Fruit fly (Drosophila melanogaster): ENCODE measurements around the gene CG34434.

CG34434 gene

DNA sequence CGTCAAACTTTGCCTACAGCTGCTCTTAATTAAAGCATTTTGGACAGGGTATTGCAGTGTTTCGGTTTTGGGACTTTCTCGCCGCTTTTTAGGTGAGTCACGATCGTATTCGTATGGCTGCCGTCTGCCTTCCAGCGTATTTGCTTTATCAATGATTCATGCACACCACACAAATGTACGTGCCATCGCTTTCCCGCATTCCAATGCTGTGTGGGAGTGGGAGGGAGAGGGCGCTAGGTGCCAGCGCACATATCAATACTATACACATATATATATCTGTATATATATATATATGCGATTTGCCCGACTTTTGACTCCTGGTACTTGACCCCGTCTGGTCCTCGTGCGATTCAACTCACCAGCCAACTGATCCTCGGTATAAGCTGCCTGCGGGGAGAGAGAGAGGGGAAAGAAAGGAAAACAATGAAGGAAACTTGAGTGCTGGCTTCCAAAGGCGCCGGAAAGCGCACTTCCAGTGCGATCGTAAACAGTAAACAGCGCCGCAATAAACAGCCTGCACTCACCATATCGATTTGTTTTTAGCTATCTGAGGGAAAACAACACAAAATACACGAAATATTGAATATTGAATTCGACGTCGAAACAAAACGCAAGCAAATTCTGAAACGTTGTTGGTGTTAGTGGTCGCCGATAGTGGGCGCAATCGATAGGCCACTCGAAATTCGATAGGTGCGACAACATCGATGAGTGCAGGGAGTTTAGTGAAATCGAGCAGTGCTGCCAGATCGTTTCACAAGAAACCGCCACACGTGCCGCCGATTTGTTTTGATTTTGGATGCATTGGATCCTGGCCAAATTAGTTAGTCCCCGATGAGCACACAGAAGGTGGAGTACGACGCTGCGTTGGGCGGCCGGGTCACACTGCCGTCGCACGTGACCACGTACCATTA, 6.0 kb upstream of the CG34434 start, which contains the start of the genes Mlc-c and Pop1:
Gene Mlc-c (minus strand): TSS at position 647 of the 911 bp plus-strand sequence.
Gene Pop1 (plus strand): TSS at position 756 of the 911 bp plus-strand sequence.
- TF ChIP-seq CG12768 (GFP tag; optimal IDR thresholded peaks at IDR 0.05) (no peak), pad (GFP tag; optimal IDR thresholded peaks at IDR 0.05) (no peak), bab1 (GFP tag; optimal IDR thresholded peaks at IDR 0.05) (peak; percentile 25), kay (GFP tag; ENCODE audit: borderline replicate concordance) (peak; percentile 97), tj (GFP tag; optimal IDR thresholded peaks at IDR 0.05) (peak; percentile 64), CG7101 (tag; optimal IDR thresholded peaks at IDR 0.05) (no peak), Mnt (GFP tag; optimal IDR thresholded peaks at IDR 0.05) (peak; percentile 93), CG7045 (GFP tag; optimal IDR thresholded peaks at IDR 0.05) (no peak), cic (GFP tag; optimal IDR thresholded peaks at IDR 0.05) (peak; percentile 27), CG11617 (GFP tag; optimal IDR thresholded peaks at IDR 0.05) (peak; percentile 6)

DNA sequence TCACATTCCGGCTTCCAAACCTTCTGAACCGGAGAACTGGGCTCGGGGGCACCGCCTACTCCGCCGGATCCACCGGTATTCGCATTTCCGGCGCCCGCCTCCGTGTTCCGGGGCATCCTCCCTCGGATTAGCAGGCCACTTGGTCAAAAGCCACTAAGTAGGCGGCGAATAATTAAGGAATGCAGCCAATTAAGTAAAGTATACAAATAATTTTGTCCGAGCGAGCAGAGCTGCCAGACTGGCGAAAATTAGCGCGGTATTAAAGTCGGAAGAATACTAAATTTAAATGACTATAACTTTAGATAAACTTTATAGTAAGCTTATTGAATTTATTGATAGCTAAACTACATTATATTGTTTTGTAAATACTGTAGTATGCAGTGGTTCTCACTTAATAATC, 2.4 kb upstream of the CG34434 start, which contains the start of gene RhoGAP5A:
Gene RhoGAP5A (minus strand): TSS at position 245 of the 400 bp plus-strand sequence.
- TF ChIP-seq ovo (GFP tag; optimal IDR thresholded peaks at IDR 0.05), result no peak
- no peak for TF ChIP-seq tj (GFP tag; optimal IDR thresholded peaks at IDR 0.05)
- TF ChIP-seq Clk (GFP tag; optimal IDR thresholded peaks at IDR 0.05), result no peak
- no peak for TF ChIP-seq CG33017 (tag; optimal IDR thresholded peaks at IDR 0.05)
- TF ChIP-seq CG11617 (GFP tag; optimal IDR thresholded peaks at IDR 0.05), result no peak
- TF ChIP-seq Hr96 (GFP tag; optimal IDR thresholded peaks at IDR 0.05), result no peak
- TF ChIP-seq CG7101 (tag; optimal IDR thresholded peaks at IDR 0.05), result no peak
- no peak for TF ChIP-seq cic (GFP tag; optimal IDR thresholded peaks at IDR 0.05)
- no peak for TF ChIP-seq kay (GFP tag; ENCODE audit: borderline replicate concordance)
- TF ChIP-seq Crg-1 (GFP tag; optimal IDR thresholded peaks at IDR 0.05), result no peak
- TF ChIP-seq CG7045 (GFP tag; optimal IDR thresholded peaks at IDR 0.05), result no peak
- TF ChIP-seq Mnt (GFP tag; optimal IDR thresholded peaks at IDR 0.05), result no peak
- TF ChIP-seq CG1620 (GFP tag; optimal IDR thresholded peaks at IDR 0.05), result no peak
- no peak for TF ChIP-seq CG5204 (GFP tag; optimal IDR thresholded peaks at IDR 0.05)
- TF ChIP-seq cnc (optimal IDR thresholded peaks at IDR 0.05), result no peak
- no peak for TF ChIP-seq pad (GFP tag; optimal IDR thresholded peaks at IDR 0.05)
- TF ChIP-seq bab1 (GFP tag; optimal IDR thresholded peaks at IDR 0.05), result no peak

DNA sequence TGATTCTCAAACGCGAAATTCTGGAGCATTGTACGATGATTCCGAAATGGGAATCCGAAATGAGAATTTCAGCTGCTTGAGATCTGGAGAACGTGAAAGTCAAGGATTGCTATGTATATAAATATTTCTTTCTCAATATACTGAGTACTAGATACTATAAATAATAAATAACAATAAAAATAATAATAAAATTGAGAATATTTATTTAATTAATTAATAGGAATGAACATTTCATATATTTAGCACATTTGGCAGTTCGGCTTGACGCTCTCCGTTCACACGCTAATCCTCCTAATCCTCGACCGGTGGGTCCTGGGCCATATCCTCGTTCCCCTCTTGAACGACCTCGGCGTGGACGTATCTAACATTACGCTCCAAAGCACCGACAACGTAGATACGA, 1.8 kb downstream of the CG34434 start, which contains the start of gene CG34435:
Gene CG34435 (minus strand): TSS at position 101 of the 400 bp plus-strand sequence.
- TF ChIP-seq CG12768 (GFP tag; optimal IDR thresholded peaks at IDR 0.05) (no peak), Clk (GFP tag; optimal IDR thresholded peaks at IDR 0.05) (no peak), Crg-1 (GFP tag; optimal IDR thresholded peaks at IDR 0.05) (no peak), Hr96 (GFP tag; optimal IDR thresholded peaks at IDR 0.05) (no peak), CG7101 (tag; optimal IDR thresholded peaks at IDR 0.05) (no peak), Mnt (GFP tag; optimal IDR thresholded peaks at IDR 0.05) (no peak), CG1620 (GFP tag; optimal IDR thresholded peaks at IDR 0.05) (no peak), toe (GFP tag; optimal IDR thresholded peaks at IDR 0.05) (no peak), CG5204 (GFP tag; optimal IDR thresholded peaks at IDR 0.05) (no peak), CG14711 (tag; optimal IDR thresholded peaks at IDR 0.05) (no peak), pad (GFP tag; optimal IDR thresholded peaks at IDR 0.05) (no peak), CG11617 (GFP tag; optimal IDR thresholded peaks at IDR 0.05) (no peak), tj (GFP tag; optimal IDR thresholded peaks at IDR 0.05) (no peak), CG33017 (tag; optimal IDR thresholded peaks at IDR 0.05) (no peak), cnc (optimal IDR thresholded peaks at IDR 0.05) (no peak), CG7045 (GFP tag; optimal IDR thresholded peaks at IDR 0.05) (no peak), kay (GFP tag; ENCODE audit: borderline replicate concordance) (no peak), ovo (GFP tag; optimal IDR thresholded peaks at IDR 0.05) (no peak)

DNA sequence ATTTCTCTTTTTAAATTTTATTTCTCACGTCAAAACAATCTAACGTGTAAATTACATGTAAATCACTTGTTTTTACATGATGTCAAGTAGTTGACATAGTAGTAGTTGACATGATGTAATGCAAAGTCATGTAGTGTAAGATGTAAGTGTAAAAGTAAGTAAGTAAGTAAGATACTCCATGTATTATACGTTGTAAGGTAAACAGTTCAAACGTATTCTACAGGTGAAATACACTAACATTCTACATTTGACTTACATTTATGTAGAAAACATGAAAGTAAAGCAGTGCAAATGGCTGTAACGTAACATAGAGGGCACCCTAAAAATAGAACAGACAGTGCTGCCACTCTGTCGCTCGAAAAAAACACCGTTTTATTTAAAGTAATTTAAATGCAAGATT, 3.2 kb downstream of the CG34434 start:
- no peak for TF ChIP-seq CG33017 (tag; optimal IDR thresholded peaks at IDR 0.05)
- no peak for TF ChIP-seq CG5204 (GFP tag; optimal IDR thresholded peaks at IDR 0.05)
- TF ChIP-seq ovo (GFP tag; optimal IDR thresholded peaks at IDR 0.05), result no peak
- TF ChIP-seq tj (GFP tag; optimal IDR thresholded peaks at IDR 0.05), result no peak
- TF ChIP-seq bab1 (GFP tag; optimal IDR thresholded peaks at IDR 0.05), result no peak
- no peak for TF ChIP-seq kay (GFP tag; ENCODE audit: borderline replicate concordance)
- TF ChIP-seq Hr96 (GFP tag; optimal IDR thresholded peaks at IDR 0.05), result no peak
- no peak for TF ChIP-seq CG12768 (GFP tag; optimal IDR thresholded peaks at IDR 0.05)
- TF ChIP-seq CG11617 (GFP tag; optimal IDR thresholded peaks at IDR 0.05), result no peak
- TF ChIP-seq CG1620 (GFP tag; optimal IDR thresholded peaks at IDR 0.05), result no peak
- no peak for TF ChIP-seq Crg-1 (GFP tag; optimal IDR thresholded peaks at IDR 0.05)
- no peak for TF ChIP-seq pad (GFP tag; optimal IDR thresholded peaks at IDR 0.05)
- TF ChIP-seq toe (GFP tag; optimal IDR thresholded peaks at IDR 0.05), result no peak
- TF ChIP-seq cnc (optimal IDR thresholded peaks at IDR 0.05), result no peak
- no peak for TF ChIP-seq Mnt (GFP tag; optimal IDR thresholded peaks at IDR 0.05)
- TF ChIP-seq CG7101 (tag; optimal IDR thresholded peaks at IDR 0.05), result no peak

DNA sequence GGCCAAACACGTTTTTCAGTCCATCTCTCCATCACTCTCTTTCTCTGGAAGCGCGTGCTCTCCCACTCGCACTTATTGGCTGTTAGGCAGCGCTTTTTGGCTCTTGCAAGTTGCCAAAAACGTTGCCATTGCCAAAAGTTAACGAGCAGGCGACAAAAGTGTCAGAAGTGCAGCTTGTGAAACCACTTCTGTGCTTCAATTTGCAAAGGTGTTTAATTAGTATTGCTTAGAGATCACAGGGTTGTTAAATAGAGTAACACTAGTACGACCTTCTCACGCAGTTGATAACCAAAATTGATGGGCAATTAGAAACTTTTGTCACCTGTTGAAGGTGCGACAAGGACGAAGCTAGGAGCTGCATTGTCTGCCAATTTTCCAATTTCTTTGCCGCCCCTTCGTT, 7.7 kb downstream of the CG34434 start:
- TF ChIP-seq CG1620 (GFP tag; optimal IDR thresholded peaks at IDR 0.05) (no peak), toe (GFP tag; optimal IDR thresholded peaks at IDR 0.05) (no peak), CG12768 (GFP tag; optimal IDR thresholded peaks at IDR 0.05) (no peak), Hr96 (GFP tag; optimal IDR thresholded peaks at IDR 0.05) (no peak), CG7045 (GFP tag; optimal IDR thresholded peaks at IDR 0.05) (no peak)

DNA sequence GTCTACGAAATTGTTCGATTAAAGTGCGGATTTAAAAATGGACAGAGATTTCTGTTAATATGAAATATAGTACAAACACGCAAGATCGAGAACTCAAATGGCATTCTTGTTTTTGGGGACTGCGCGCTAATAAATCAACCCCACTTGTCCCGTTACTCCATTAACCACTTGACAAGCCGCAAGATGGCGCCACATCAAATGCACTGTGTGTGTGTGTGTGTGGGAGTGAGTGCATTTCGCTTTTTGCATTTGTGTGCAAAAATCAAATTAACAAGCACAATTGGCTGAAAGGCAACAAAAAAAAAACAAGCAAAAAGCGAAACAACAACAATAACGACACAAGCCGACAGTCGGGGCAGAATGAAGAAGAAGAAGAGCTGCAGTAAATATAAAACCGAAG, 8.5 kb downstream of the CG34434 start:
- no peak for TF ChIP-seq Clk (GFP tag; optimal IDR thresholded peaks at IDR 0.05)
- TF ChIP-seq Mnt (GFP tag; optimal IDR thresholded peaks at IDR 0.05), result no peak
- TF ChIP-seq cnc (optimal IDR thresholded peaks at IDR 0.05), result no peak
- TF ChIP-seq pad (GFP tag; optimal IDR thresholded peaks at IDR 0.05), result peak; percentile 8
- no peak for TF ChIP-seq CG5204 (GFP tag; optimal IDR thresholded peaks at IDR 0.05)
- no peak for TF ChIP-seq CG12768 (GFP tag; optimal IDR thresholded peaks at IDR 0.05)
- TF ChIP-seq CG1620 (GFP tag; optimal IDR thresholded peaks at IDR 0.05), result no peak

Measured in whole organism, adult.